Fruit fly (Drosophila melanogaster) whole organism, embryonic: ENCODE results near the gene Acp76A.

Experiments used
- ATbp ChIP-seq: fragments of 200-800 bp; sonication (Bioruptor generic); optimal IDR thresholded peaks from 2 replicates; lab custom pipeline; 2017; ENCODE audit warnings: missing biosample characterization, mild to moderate bottlenecking, missing genetic modification characterization, missing genetic modification reagents
- Atf3 ChIP-seq: fragments of 200-800 bp; sonication (Bioruptor generic); optimal IDR thresholded peaks from 3 replicates; lab custom pipeline; 2016; ENCODE audit warnings: missing biosample characterization, missing genetic modification characterization
- CG10979 ChIP-seq: fragments of 200-800 bp; sonication (Bioruptor generic); optimal IDR thresholded peaks from 2 replicates; lab custom pipeline; 2018; ENCODE audit warnings: missing biosample characterization, mild to moderate bottlenecking, missing genetic modification characterization, moderate library complexity
- CG11085 ChIP-seq: fragments of 200-800 bp; sonication (Bioruptor generic); IDR thresholded peaks from 2 replicates; pipeline ENCODE4 v1.3.6; 2022; ENCODE audit warnings: missing biosample characterization, missing genetic modification characterization
- CG1529 ChIP-seq: fragments of 200-800 bp; sonication (Bioruptor generic); optimal IDR thresholded peaks from 3 replicates; lab custom pipeline; 2018; ENCODE audit warnings: missing biosample characterization, missing genetic modification characterization
- CG15479 ChIP-seq: fragments of 200-800 bp; sonication (Bioruptor generic); optimal IDR thresholded peaks from 3 replicates; lab custom pipeline; 2019; ENCODE audit warnings: missing biosample characterization, mild to moderate bottlenecking, missing genetic modification characterization, moderate library complexity
- CG16813 ChIP-seq: fragments of 200-800 bp; sonication (Bioruptor generic); IDR thresholded peaks from 3 replicates; pipeline ENCODE4 v1.3.6; 2022; ENCODE audit warnings: missing biosample characterization, missing genetic modification characterization; ENCODE audit not compliant: partially characterized antibody
- CG17361 ChIP-seq: fragments of 200-800 bp; sonication (Bioruptor generic); IDR thresholded peaks from 3 replicates; pipeline ENCODE4 v1.3.6; 2022; ENCODE audit warnings: missing biosample characterization, missing genetic modification characterization
- CG17829 ChIP-seq: fragments of 200-800 bp; optimal IDR thresholded peaks from 2 replicates; lab custom pipeline; 2019; ENCODE audit warnings: missing biosample characterization, mild to moderate bottlenecking, missing genetic modification characterization, moderate library complexity
- CG18262 ChIP-seq: fragments of 200-800 bp; optimal IDR thresholded peaks from 3 replicates; lab custom pipeline; 2019; ENCODE audit warnings: missing biosample characterization, mild to moderate bottlenecking, missing genetic modification characterization, moderate library complexity
- CG2199 ChIP-seq: fragments of 200-800 bp; sonication (Bioruptor generic); IDR thresholded peaks from 3 replicates; pipeline ENCODE4 v1.3.6; 2022; ENCODE audit warnings: missing biosample characterization, missing genetic modification characterization
- CG31224 ChIP-seq: fragments of 200-800 bp; sonication (Bioruptor generic); IDR thresholded peaks from 2 replicates; pipeline ENCODE4 v1.3.6; 2022; ENCODE audit warnings: missing biosample characterization, missing genetic modification characterization
- CG4424 ChIP-seq: fragments of 200-800 bp; sonication (Bioruptor generic); optimal IDR thresholded peaks from 3 replicates; lab custom pipeline; 2016; ENCODE audit warnings: missing biosample characterization, missing genetic modification characterization
- CG6254 ChIP-seq: fragments of 200-800 bp; sonication (Bioruptor generic); optimal IDR thresholded peaks from 3 replicates; lab custom pipeline; 2017; ENCODE audit warnings: mild to moderate bottlenecking, missing biosample characterization, missing genetic modification reagents, missing genetic modification characterization
- CG7745 ChIP-seq: fragments of 200-800 bp; sonication (Bioruptor generic); optimal IDR thresholded peaks from 2 replicates; lab custom pipeline; 2018; ENCODE audit warnings: missing biosample characterization, mild to moderate bottlenecking, missing genetic modification characterization, moderate library complexity
- CG8478 ChIP-seq: fragments of >200 bp; optimal IDR thresholded peaks from 2 replicates; lab custom pipeline; 2018
- Dref ChIP-seq: fragments of 200-800 bp; sonication (Bioruptor generic); IDR thresholded peaks from 2 replicates; pipeline ENCODE4 v1.3.6; 2022; ENCODE audit warnings: missing biosample characterization, missing genetic modification characterization
- Drgx ChIP-seq: fragments of 200-800 bp; sonication (Bioruptor generic); IDR thresholded peaks from 2 replicates; pipeline ENCODE4 v1.3.6; 2022; ENCODE audit warnings: missing biosample characterization, missing genetic modification characterization
- E2f2 ChIP-seq: fragments of 200-800 bp; sonication (Bioruptor generic); IDR thresholded peaks from 2 replicates; pipeline ENCODE4 v1.3.6; 2022; ENCODE audit warnings: missing biosample characterization, missing genetic modification characterization
- Fer3 ChIP-seq: fragments of 200-800 bp; sonication (Bioruptor generic); optimal IDR thresholded peaks from 2 replicates; lab custom pipeline; 2018; ENCODE audit warnings: missing biosample characterization, mild to moderate bottlenecking, missing genetic modification characterization, moderate library complexity
- HLH3B ChIP-seq: fragments of 200-800 bp; sonication (Bioruptor generic); IDR thresholded peaks from 2 replicates; pipeline ENCODE4 v1.3.6; 2022; ENCODE audit warnings: missing biosample characterization, missing genetic modification characterization
- NC2α ChIP-seq: fragments of 200-800 bp; sonication (Bioruptor generic); optimal IDR thresholded peaks from 2 replicates; lab custom pipeline; 2016; ENCODE audit warnings: missing biosample characterization, missing genetic modification characterization
- NK7.1 ChIP-seq: fragments of 200-800 bp; sonication (Bioruptor generic); optimal IDR thresholded peaks from 3 replicates; lab custom pipeline; 2016; ENCODE audit warnings: missing biosample characterization, missing genetic modification characterization
- Opbp ChIP-seq: fragments of 200-800 bp; sonication (Bioruptor generic); IDR thresholded peaks from 3 replicates; pipeline ENCODE4 v1.3.6; 2022; ENCODE audit warnings: missing biosample characterization, missing genetic modification characterization; ENCODE audit not compliant: partially characterized antibody
- Poxn ChIP-seq: fragments of 200-800 bp; sonication (Bioruptor generic); IDR thresholded peaks from 2 replicates; pipeline ENCODE4 v1.3.6; 2022; ENCODE audit warnings: missing biosample characterization, missing genetic modification characterization
- cad ChIP-seq: fragments of >200 bp; optimal IDR thresholded peaks from 2 replicates; lab custom pipeline; 2017; ENCODE audit warnings: missing biosample characterization, missing genetic modification characterization
- chn ChIP-seq: fragments of 200-800 bp; sonication (Bioruptor generic); optimal IDR thresholded peaks from 2 replicates; lab custom pipeline; 2016; ENCODE audit warnings: missing biosample characterization, missing genetic modification characterization
- corto ChIP-seq: fragments of 200-800 bp; sonication (Bioruptor generic); optimal IDR thresholded peaks from 2 replicates; lab custom pipeline; 2016; ENCODE audit warnings: missing biosample characterization, mild to moderate bottlenecking, missing genetic modification characterization, moderate library complexity
- crol ChIP-seq: fragments of 200-800 bp; sonication (Bioruptor generic); IDR thresholded peaks from 2 replicates; pipeline ENCODE4 v1.3.6; 2022; ENCODE audit warnings: missing biosample characterization, missing genetic modification characterization
- ewg ChIP-seq: fragments of 200-800 bp; sonication (Bioruptor generic); optimal IDR thresholded peaks from 3 replicates; lab custom pipeline; 2017; ENCODE audit warnings: mild to moderate bottlenecking, missing biosample characterization, missing genetic modification reagents, missing genetic modification characterization
- fd102C ChIP-seq: fragments of 200-800 bp; sonication (Bioruptor generic); optimal IDR thresholded peaks from 2 replicates; lab custom pipeline; 2018; ENCODE audit warnings: missing biosample characterization, mild to moderate bottlenecking, missing genetic modification characterization, moderate library complexity
- fd3F ChIP-seq: fragments of 200-800 bp; sonication (Bioruptor generic); optimal IDR thresholded peaks from 2 replicates; lab custom pipeline; 2018; ENCODE audit warnings: missing biosample characterization, mild to moderate bottlenecking, missing genetic modification characterization, moderate library complexity
- gcm2 ChIP-seq: fragments of 200-800 bp; sonication (Bioruptor generic); optimal IDR thresholded peaks from 2 replicates; lab custom pipeline; 2016; ENCODE audit warnings: missing biosample characterization, missing genetic modification characterization
- peb ChIP-seq: fragments of 200-800 bp; sonication (Bioruptor generic); IDR thresholded peaks from 2 replicates; pipeline ENCODE4 v1.3.6; 2022; ENCODE audit warnings: missing biosample characterization, missing genetic modification characterization
- phol ChIP-seq: fragments of 200-800 bp; sonication (Bioruptor generic); optimal IDR thresholded peaks from 3 replicates; lab custom pipeline; 2018; ENCODE audit warnings: missing biosample characterization, mild to moderate bottlenecking, missing genetic modification characterization, moderate library complexity
- sim ChIP-seq: fragments of 200-800 bp; sonication (Bioruptor generic); IDR thresholded peaks from 2 replicates; pipeline ENCODE4 v1.3.6; 2022; ENCODE audit warnings: missing biosample characterization, missing genetic modification characterization
- sna ChIP-seq: fragments of 200-800 bp; sonication (Bioruptor generic); IDR thresholded peaks from 2 replicates; pipeline ENCODE4 v1.3.6; 2022; ENCODE audit warnings: missing biosample characterization, missing genetic modification characterization; ENCODE audit not compliant: partially characterized antibody
- sug ChIP-seq: fragments of 200-800 bp; optimal IDR thresholded peaks from 2 replicates; lab custom pipeline; 2019; ENCODE audit warnings: missing biosample characterization, mild to moderate bottlenecking, missing genetic modification characterization, moderate library complexity
- tna ChIP-seq: fragments of 200-800 bp; sonication (Bioruptor generic); IDR thresholded peaks from 2 replicates; pipeline ENCODE4 v1.3.6; 2022; ENCODE audit warnings: missing biosample characterization, missing genetic modification characterization; ENCODE audit not compliant: partially characterized antibody
- zen ChIP-seq: fragments of 200-800 bp; sonication (Bioruptor generic); optimal IDR thresholded peaks from 3 replicates; lab custom pipeline; 2018; ENCODE audit warnings: missing biosample characterization, mild to moderate bottlenecking, missing genetic modification characterization, moderate library complexity

The Acp76A gene

DNA sequence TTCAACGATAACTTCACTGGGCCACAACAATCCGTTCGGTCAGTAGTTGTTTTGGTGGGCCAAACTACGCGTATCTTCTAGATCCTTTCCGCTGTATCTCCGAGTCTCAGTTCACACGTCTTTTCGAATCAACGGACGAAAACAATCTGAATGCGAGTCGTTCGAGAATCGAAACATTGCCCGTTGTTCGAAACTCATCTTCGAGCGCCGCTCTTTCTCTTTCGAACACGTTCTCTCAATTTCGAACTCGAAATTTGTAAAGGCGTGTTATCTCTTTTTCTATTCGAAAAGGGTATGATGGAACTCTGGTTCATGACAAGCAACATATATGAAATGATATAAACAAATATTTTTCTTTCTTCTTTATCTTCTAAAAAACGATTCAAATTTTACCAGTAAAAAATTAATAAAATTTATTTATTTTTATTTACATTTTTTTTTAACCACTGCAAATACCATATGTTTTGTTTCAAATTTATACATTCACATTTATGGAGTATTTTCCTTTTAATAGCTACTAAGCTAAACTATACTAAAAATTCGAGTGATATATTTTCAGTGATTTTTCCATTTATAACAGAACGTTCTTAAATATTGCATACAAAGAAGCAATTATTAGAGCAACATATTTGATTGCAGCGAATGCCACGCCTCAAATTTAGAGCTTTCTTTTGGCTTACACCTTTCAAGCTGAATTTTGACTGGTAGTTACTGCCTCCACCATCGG lies 6.4 kb downstream of the Acp76A start, which contains the start of gene nkd (continued):
- TF ChIP-seq phol (peak; percentile 87), Opbp (GFP tag; lab: Robert Waterston, UW) (no peak; the same call in 2 of the 3 replicates), NC2α (no peak), Poxn (GFP tag; lab: Robert Waterston, UW) (peak; percentile 7; the same call in 1 of the 2 replicates), CG8478 (no peak), zen (tag; lab: Kevin White, UChicago) (peak; percentile 79), CG1529 (peak; percentile 29), CG17829 (tag; lab: Kevin White, UChicago) (peak; percentile 94), Dref (GFP tag; lab: Robert Waterston, UW) (no peak), CG17361 (peak; percentile 95), Drgx (GFP tag; lab: Robert Waterston, UW) (peak; percentile 92), ATbp (GFP tag; lab: Kevin White, UChicago) (peak; percentile 81), gcm2 (GFP tag; lab: Kevin White, UChicago) (peak; percentile 59), sna (GFP tag; lab: Robert Waterston, UW) (no peak), fd3F (GFP tag; lab: Kevin White, UChicago) (peak; percentile 87), chn (GFP tag; lab: Kevin White, UChicago) (peak; percentile 81), Atf3 (GFP tag; lab: Kevin White, UChicago) (peak; percentile 44), corto (GFP tag; lab: Kevin White, UChicago) (peak; percentile 58), Fer3 (tag; lab: Kevin White, UChicago) (peak; percentile 93), CG2199 (GFP tag; lab: Robert Waterston, UW) (peak; percentile 96), sug (tag; lab: Kevin White, UChicago) (peak; percentile 70), CG18262 (peak; percentile 95), CG10979 (tag; lab: Kevin White, UChicago) (peak; percentile 93)
- TF ChIP-seq, all 482 proteins: peak for 405

DNA sequence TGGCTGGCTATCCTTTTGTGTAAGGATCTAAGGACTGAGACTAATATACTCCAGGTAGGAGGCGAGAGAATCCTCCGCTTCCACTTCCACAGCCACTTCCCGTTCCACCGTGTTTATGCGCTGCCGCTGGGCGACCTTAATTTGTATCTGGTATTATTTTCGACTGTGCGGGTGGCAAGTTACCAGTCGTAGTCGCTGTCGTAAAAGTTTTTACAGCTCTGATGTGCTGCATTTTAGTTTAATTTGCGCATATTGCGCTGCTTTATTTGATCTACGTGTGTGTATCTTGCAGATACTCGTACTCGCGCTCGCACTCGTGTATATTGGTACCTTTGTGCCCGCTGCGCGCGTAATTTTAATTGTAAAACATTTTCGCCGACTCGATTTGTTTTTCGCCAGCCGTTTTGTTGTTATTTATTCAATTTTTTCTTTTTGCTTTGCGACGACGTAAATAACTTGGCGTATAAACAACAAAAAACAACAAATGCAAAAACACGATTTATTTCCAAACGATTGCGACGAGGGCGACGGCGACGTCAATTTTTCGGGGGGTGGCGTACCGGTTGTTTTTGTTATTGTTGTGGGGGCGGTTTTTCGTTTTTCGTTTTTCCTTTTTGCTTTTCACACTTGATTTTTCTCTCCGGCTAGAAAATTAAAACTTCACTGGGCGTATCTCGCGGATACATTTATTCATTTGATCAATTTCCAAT lies 7.1 kb downstream of the Acp76A start:
- TF ChIP-seq E2f2 (GFP tag; lab: Robert Waterston, UW) (0 out of 2 replicates have a peak, but pooled peaks have one; percentile 6), NK7.1 (peak; percentile 14), crol (GFP tag; lab: Robert Waterston, UW) (peak; percentile 61), HLH3B (no peak), CG6254 (GFP tag; lab: Kevin White, UChicago) (no peak), sim (GFP tag; lab: Robert Waterston, UW) (0 out of 2 replicates have a peak, but pooled peaks have one; percentile 25), fd102C (GFP tag; lab: Kevin White, UChicago) (no peak), CG15479 (peak; percentile 82), cad (peak; percentile 84), phol (no peak), zen (tag; lab: Kevin White, UChicago) (peak; percentile 22), CG7745 (tag; lab: Kevin White, UChicago) (no peak), ewg (GFP tag; lab: Kevin White, UChicago) (no peak), Drgx (GFP tag; lab: Robert Waterston, UW) (peak; percentile 8; the same call in 1 of the 2 replicates), tna (GFP tag; lab: Robert Waterston, UW) (0 out of 2 replicates have a peak, but pooled peaks have one; percentile 53), CG11085 (GFP tag; lab: Robert Waterston, UW) (no peak), CG16813 (GFP tag; lab: Robert Waterston, UW) (0 out of 3 replicates have a peak, but pooled peaks have one; percentile 16), CG31224 (GFP tag; lab: Robert Waterston, UW) (0 out of 2 replicates have a peak, but pooled peaks have one; percentile 46), CG4424 (GFP tag; lab: Kevin White, UChicago) (no peak), sna (GFP tag; lab: Robert Waterston, UW) (0 out of 2 replicates have a peak, but pooled peaks have one; percentile 30), peb (GFP tag; lab: Robert Waterston, UW) (no peak)
- TF ChIP-seq, all 482 proteins: peak for 12
